Worm (Caenorhabditis elegans): ENCODE data around the gene Y32H12A.8.

The Y32H12A.8 gene

ce11 chrIII:5421406-5421805, 15.6 kb upstream of the Y32H12A.8 start:
- peak; percentile 56 for TF ChIP-seq nhr-28 (tag; optimal IDR thresholded peaks at IDR 0.05)
- no peak for TF ChIP-seq snpc-4 (tag; optimal IDR thresholded peaks at IDR 0.05)
- TF ChIP-seq unc-62 (GFP tag; optimal IDR thresholded peaks at IDR 0.05 in 1 of 2): peak in 1 of 2 experiments; percentile 22
- no peak for TF ChIP-seq unc-62 (tag; optimal IDR thresholded peaks at IDR 0.05)
- TF ChIP-seq ces-1 (GFP tag; optimal IDR thresholded peaks at IDR 0.05): no peak
- 0 out of 2 replicates have a peak, but pooled peaks have one; percentile 5 for TF ChIP-seq pha-4 (GFP tag; IDR thresholded peaks at IDR 0.05)
- no peak for TF ChIP-seq pha-4 (tag; optimal IDR thresholded peaks at IDR 0.05)
- TF ChIP-seq lir-3 (tag; optimal IDR thresholded peaks at IDR 0.05): no peak
- no peak for TF ChIP-seq tag-97 (GFP tag; IDR thresholded peaks at IDR 0.05)
- TF ChIP-seq hif-1 (tag; optimal IDR thresholded peaks at IDR 0.05): peak in 1 of 2 experiments; percentile 18
- no peak for TF ChIP-seq dmd-8 (GFP tag; IDR thresholded peaks at IDR 0.05)
- TF ChIP-seq nhr-11 (tag; optimal IDR thresholded peaks at IDR 0.05): peak; percentile 20
- TF ChIP-seq rbr-2 (tag; optimal IDR thresholded peaks at IDR 0.05): peak; percentile 27
- 0 out of 2 replicates have a peak, but pooled peaks have one; percentile 11 for TF ChIP-seq hmg-1.1 (GFP tag; IDR thresholded peaks at IDR 0.05)
- TF ChIP-seq nhr-48 (tag; optimal IDR thresholded peaks at IDR 0.05): peak; percentile 13
- peak; percentile 71 for TF ChIP-seq dmd-6 (GFP tag; IDR thresholded peaks at IDR 0.05)
- TF ChIP-seq lsy-2 (tag; optimal IDR thresholded peaks at IDR 0.05): peak in 1 of 2 experiments; percentile 18
- peak; percentile 25 for TF ChIP-seq pqm-1 (tag; optimal IDR thresholded peaks at IDR 0.05)
- TF ChIP-seq lin-1 (GFP tag; IDR thresholded peaks at IDR 0.05): peak; percentile 45; the same call in 1 of the 2 replicates
- peak; percentile 64 for TF ChIP-seq mep-1 (tag; optimal IDR thresholded peaks at IDR 0.05)
- peak; percentile 13 for TF ChIP-seq hlh-30 (tag; optimal IDR thresholded peaks at IDR 0.05; ENCODE audit: insufficient read depth)
- TF ChIP-seq hlh-11 (tag; optimal IDR thresholded peaks at IDR 0.05): peak; percentile 72
- no peak for TF ChIP-seq daf-16 (GFP tag; optimal IDR thresholded peaks at IDR 0.05)
- peak; percentile 67 for TF ChIP-seq daf-16 (tag; optimal IDR thresholded peaks at IDR 0.05)
- TF ChIP-seq dve-1 (tag; optimal IDR thresholded peaks at IDR 0.05; ENCODE audit: insufficient read depth): peak; percentile 46
- no peak for TF ChIP-seq R02D3.7 (tag; optimal IDR thresholded peaks at IDR 0.05)
- TF ChIP-seq mdl-1 (tag; optimal IDR thresholded peaks at IDR 0.05): peak in 1 of 2 experiments; percentile 34
- TF ChIP-seq mes-2 (tag; optimal IDR thresholded peaks at IDR 0.05; ENCODE audit: poor library complexity, severe bottlenecking): peak; percentile 24
- TF ChIP-seq mxl-3 (GFP tag; optimal IDR thresholded peaks at IDR 0.05): peak; percentile 61
- TF ChIP-seq lin-38 (GFP tag; IDR thresholded peaks at IDR 0.05): peak; percentile 33; the same call in 1 of the 2 replicates

ce11 chrIII:5420276-5420675, 14.4 kb upstream of the Y32H12A.8 start:
- TF ChIP-seq attf-4 (tag; optimal IDR thresholded peaks at IDR 0.05) (no peak), duxl-1 (tag; optimal IDR thresholded peaks at IDR 0.05; ENCODE audit: poor library complexity) (no peak), lim-7 (GFP tag; IDR thresholded peaks at IDR 0.05) (no peak), tag-97 (GFP tag; IDR thresholded peaks at IDR 0.05) (no peak), pqm-1 (tag; optimal IDR thresholded peaks at IDR 0.05) (peak; percentile 9), hlh-11 (tag; optimal IDR thresholded peaks at IDR 0.05) (peak; percentile 16), ZK546.5 (tag; optimal IDR thresholded peaks at IDR 0.05) (no peak), dve-1 (tag; optimal IDR thresholded peaks at IDR 0.05; ENCODE audit: insufficient read depth) (peak; percentile 56), php-3 (GFP tag; IDR thresholded peaks at IDR 0.05) (0 out of 2 replicates have a peak, but pooled peaks have one; percentile 18), daf-16 (GFP tag; optimal IDR thresholded peaks at IDR 0.05) (no peak), daf-16 (tag; optimal IDR thresholded peaks at IDR 0.05) (peak; percentile 93)

- TF ChIP-seq F37D6.2 (tag; optimal IDR thresholded peaks at IDR 0.05): no peak
- TF ChIP-seq mep-1 (tag; optimal IDR thresholded peaks at IDR 0.05): no peak
- 0 out of 2 replicates have a peak, but pooled peaks have one; percentile 11 for TF ChIP-seq T26A8.4 (GFP tag; IDR thresholded peaks at IDR 0.05)
- TF ChIP-seq ceh-20 (GFP tag; IDR thresholded peaks at IDR 0.05): no peak
- no peak for TF ChIP-seq snpc-1.2 (GFP tag; IDR thresholded peaks at IDR 0.05)
- no peak for TF ChIP-seq unc-62 (GFP tag; optimal IDR thresholded peaks at IDR 0.05 in 1 of 2)
- no peak for TF ChIP-seq unc-62 (tag; optimal IDR thresholded peaks at IDR 0.05)
- TF ChIP-seq aha-1 (tag): no peak
- TF ChIP-seq mdt-29 (GFP tag; IDR thresholded peaks at IDR 0.05): no peak
Measured at ce11 chrIII:5419527-5419926, 13.7 kb upstream of the Y32H12A.8 start.

Data from whole organism, L4 larva.